Fruit fly (Drosophila melanogaster) whole organism, pupa: Measurements from ENCODE around the gene CG9147.

Experiments used
- CG10348 ChIP-seq: fragments of 200-800 bp; sonication (Bioruptor generic); IDR thresholded peaks from 2 replicates; pipeline ENCODE4 v1.3.6; 2022; ENCODE audit warnings: missing biosample characterization, missing genetic modification characterization
- CG12605 ChIP-seq: fragments of 200-800 bp; sonication (Bioruptor generic); IDR thresholded peaks from 2 replicates; pipeline ENCODE4 v1.3.6; 2022; ENCODE audit warnings: missing biosample characterization, missing genetic modification characterization
- CG13204 ChIP-seq: fragments of 200-800 bp; sonication (Bioruptor generic); optimal IDR thresholded peaks from 2 replicates; lab custom pipeline; 2018; ENCODE audit warnings: missing biosample characterization, mild to moderate bottlenecking, missing genetic modification characterization, moderate library complexity
- CG14655 ChIP-seq: fragments of 200-800 bp; sonication (Bioruptor generic); optimal IDR thresholded peaks from 3 replicates; lab custom pipeline; 2017; ENCODE audit warnings: mild to moderate bottlenecking, missing biosample characterization, missing genetic modification reagents, missing genetic modification characterization
- CG15710 ChIP-seq: fragments of 200-800 bp; sonication (Bioruptor generic); optimal IDR thresholded peaks from 2 replicates; lab custom pipeline; 2018; ENCODE audit warnings: missing biosample characterization, mild to moderate bottlenecking, missing genetic modification characterization, moderate library complexity
- CG17806 ChIP-seq: fragments of 200-800 bp; sonication (Bioruptor generic); optimal IDR thresholded peaks from 2 replicates; lab custom pipeline; 2018; ENCODE audit warnings: missing biosample characterization, mild to moderate bottlenecking, missing genetic modification characterization, moderate library complexity
- CG32121 ChIP-seq: fragments of 200-800 bp; sonication (Bioruptor generic); IDR thresholded peaks from 2 replicates; pipeline ENCODE4 v1.3.6; 2022; ENCODE audit warnings: missing biosample characterization, missing genetic modification characterization
- CG34367 ChIP-seq: fragments of 200-800 bp; sonication (Bioruptor generic); optimal IDR thresholded peaks from 2 replicates; lab custom pipeline; 2018; ENCODE audit warnings: missing biosample characterization, mild to moderate bottlenecking, missing genetic modification characterization
- CG4496 ChIP-seq: fragments of 200-800 bp; sonication (Bioruptor generic); IDR thresholded peaks from 3 replicates; pipeline ENCODE4 v1.3.6; 2022; ENCODE audit warnings: missing biosample characterization, missing genetic modification characterization
- CG8159 ChIP-seq: fragments of 200-800 bp; sonication (Bioruptor generic); optimal IDR thresholded peaks from 3 replicates; lab custom pipeline; 2018; ENCODE audit warnings: missing biosample characterization, mild to moderate bottlenecking, missing genetic modification characterization, moderate library complexity
- CG8301 ChIP-seq: fragments of 200-800 bp; sonication (Bioruptor generic); optimal IDR thresholded peaks from 2 replicates; lab custom pipeline; 2018; ENCODE audit warnings: missing biosample characterization, mild to moderate bottlenecking, missing genetic modification characterization
- CG9948 ChIP-seq: fragments of 200-800 bp; sonication (Bioruptor generic); optimal IDR thresholded peaks from 2 replicates; lab custom pipeline; 2018; ENCODE audit warnings: missing biosample characterization, mild to moderate bottlenecking, missing genetic modification characterization, moderate library complexity
- D1 ChIP-seq: fragments of 200-800 bp; sonication (Bioruptor generic); optimal IDR thresholded peaks from 2 replicates; lab custom pipeline; 2018; ENCODE audit warnings: missing biosample characterization, mild to moderate bottlenecking, missing genetic modification characterization, moderate library complexity
- EcR ChIP-seq: fragments of 200-800 bp; sonication (Bioruptor generic); optimal IDR thresholded peaks from 3 replicates; lab custom pipeline; 2019; ENCODE audit warnings: missing biosample characterization, missing genetic modification characterization, mild to moderate bottlenecking, moderate library complexity, missing genetic modification reagents
- Ets98B ChIP-seq: fragments of 200-800 bp; sonication (Bioruptor generic); IDR thresholded peaks from 2 replicates; pipeline ENCODE4 v1.3.6; 2022; ENCODE audit warnings: missing biosample characterization, missing genetic modification characterization
- Pif1A ChIP-seq: fragments of 200-800 bp; sonication (Bioruptor generic); optimal IDR thresholded peaks from 3 replicates; lab custom pipeline; 2016; ENCODE audit warnings: missing biosample characterization, missing genetic modification characterization
- Pif1B ChIP-seq: fragments of 200-800 bp; sonication (Bioruptor generic); optimal IDR thresholded peaks from 3 replicates; lab custom pipeline; 2016; ENCODE audit warnings: missing biosample characterization, missing genetic modification characterization
- Snoo ChIP-seq: fragments of 200-800 bp; sonication (Bioruptor generic); optimal IDR thresholded peaks from 3 replicates; lab custom pipeline; 2017; ENCODE audit warnings: missing biosample characterization, mild to moderate bottlenecking, missing genetic modification characterization, inconsistent platforms
- fd96Ca ChIP-seq: fragments of 200-800 bp; sonication (Bioruptor generic); IDR thresholded peaks from 3 replicates; pipeline ENCODE4 v1.3.6; 2022; ENCODE audit warnings: missing biosample characterization, missing genetic modification characterization
- gl ChIP-seq: fragments of 200-800 bp; sonication (Bioruptor generic); optimal IDR thresholded peaks from 2 replicates; lab custom pipeline; 2018; ENCODE audit warnings: missing biosample characterization, mild to moderate bottlenecking, missing genetic modification characterization
- rn ChIP-seq: fragments of 200-800 bp; sonication (Bioruptor generic); IDR thresholded peaks from 2 replicates; pipeline ENCODE4 v1.3.6; 2022; ENCODE audit warnings: missing biosample characterization, missing genetic modification characterization

Gene CG9147

dm6 chr2L:6065823-6066222 lies at the start of gene CG9147, which contains the start of gene Fbw5:
Gene CG9147, plus strand, starts transcription at chr2L:6065997.
Gene Fbw5, minus strand, starts transcription at chr2L:6065953.
- TF ChIP-seq CG10348 (GFP tag; lab: Robert Waterston, UW) (peak; percentile 98), CG9948 (peak; percentile 99), CG14655 (GFP tag; lab: Kevin White, UChicago) (peak; percentile 100), CG12605 (GFP tag; lab: Robert Waterston, UW) (peak; percentile 100), CG34367 (tag; lab: Kevin White, UChicago) (peak; percentile 100), Snoo (tag; lab: Kevin White, UChicago) (peak; percentile 100), Ets98B (GFP tag; lab: Robert Waterston, UW) (peak; percentile 99), fd96Ca (peak; percentile 98), D1 (tag; lab: Kevin White, UChicago) (no peak), CG32121 (GFP tag; lab: Robert Waterston, UW) (peak; percentile 99), Pif1B (GFP tag; lab: Kevin White, UChicago) (peak; percentile 100), gl (tag; lab: Kevin White, UChicago) (peak; percentile 98), EcR (peak; percentile 79), CG13204 (GFP tag; lab: Kevin White, UChicago) (peak; percentile 97), CG17806 (tag; lab: Kevin White, UChicago) (peak; percentile 99), CG4496 (peak; percentile 100), rn (GFP tag; lab: Robert Waterston, UW) (peak; percentile 98), Pif1A (peak; percentile 100), CG8301 (peak; percentile 99), CG8159 (tag; lab: Kevin White, UChicago) (peak; percentile 99), CG15710 (tag; lab: Kevin White, UChicago) (peak; percentile 100)

dm6 chr2L:6019352-6020131 lies 46.3 kb upstream of the CG9147 start, which contains the start of gene H2.0:
Gene H2.0, minus strand, starts transcription at chr2L:6019402.
- TF ChIP-seq CG13204 (GFP tag; lab: Kevin White, UChicago) (peak; percentile 10), CG17806 (tag; lab: Kevin White, UChicago) (no peak), CG34367 (tag; lab: Kevin White, UChicago) (no peak), D1 (tag; lab: Kevin White, UChicago) (no peak), EcR (no peak), fd96Ca (0 out of 3 replicates have a peak, but pooled peaks have one; percentile 17), CG32121 (GFP tag; lab: Robert Waterston, UW) (no peak), CG8159 (tag; lab: Kevin White, UChicago) (peak; percentile 73), CG10348 (GFP tag; lab: Robert Waterston, UW) (no peak), CG4496 (no peak; the same call in 2 of the 3 replicates), CG14655 (GFP tag; lab: Kevin White, UChicago) (peak; percentile 79), rn (GFP tag; lab: Robert Waterston, UW) (0 out of 2 replicates have a peak, but pooled peaks have one; percentile 17), Pif1A (peak; percentile 55), gl (tag; lab: Kevin White, UChicago) (peak; percentile 42), Ets98B (GFP tag; lab: Robert Waterston, UW) (peak; percentile 21; the same call in 1 of the 2 replicates), Pif1B (GFP tag; lab: Kevin White, UChicago) (peak; percentile 75), CG15710 (tag; lab: Kevin White, UChicago) (peak; percentile 75), CG9948 (peak; percentile 62), CG8301 (peak; percentile 79)

- no peak for TF ChIP-seq CG15710 (tag; lab: Kevin White, UChicago)
- no peak for TF ChIP-seq D1 (tag; lab: Kevin White, UChicago)
- TF ChIP-seq CG13204 (GFP tag; lab: Kevin White, UChicago): no peak
Measured at dm6 chr2L:6020535-6020934, 45.3 kb upstream of the CG9147 start, which contains the start of gene CG13996. Gene CG13996, plus strand, starts transcription at chr2L:6020835.

- TF ChIP-seq gl (tag; lab: Kevin White, UChicago): peak; percentile 32
- TF ChIP-seq EcR: no peak
- peak; percentile 59 for TF ChIP-seq Snoo (tag; lab: Kevin White, UChicago)
- TF ChIP-seq CG8159 (tag; lab: Kevin White, UChicago): peak; percentile 83
- peak; percentile 16 for TF ChIP-seq D1 (tag; lab: Kevin White, UChicago)
- TF ChIP-seq CG10348 (GFP tag; lab: Robert Waterston, UW): no peak
- no peak for TF ChIP-seq CG32121 (GFP tag; lab: Robert Waterston, UW)
- TF ChIP-seq fd96Ca: peak; percentile 51; the same call in 2 of the 3 replicates
- TF ChIP-seq CG9948: peak; percentile 66
- TF ChIP-seq Ets98B (GFP tag; lab: Robert Waterston, UW): no peak
- TF ChIP-seq Pif1A: peak; percentile 65
- TF ChIP-seq CG4496: 0 out of 3 replicates have a peak, but pooled peaks have one; percentile 20
- peak; percentile 3 for TF ChIP-seq CG13204 (GFP tag; lab: Kevin White, UChicago)
- TF ChIP-seq CG14655 (GFP tag; lab: Kevin White, UChicago): peak; percentile 77
- peak; percentile 57 for TF ChIP-seq CG15710 (tag; lab: Kevin White, UChicago)
- TF ChIP-seq Pif1B (GFP tag; lab: Kevin White, UChicago): peak; percentile 74
- no peak for TF ChIP-seq CG12605 (GFP tag; lab: Robert Waterston, UW)
- TF ChIP-seq CG17806 (tag; lab: Kevin White, UChicago): peak; percentile 76
- peak; percentile 40 for TF ChIP-seq CG34367 (tag; lab: Kevin White, UChicago)
- TF ChIP-seq rn (GFP tag; lab: Robert Waterston, UW): no peak
- TF ChIP-seq CG8301: peak; percentile 53
Measured at dm6 chr2L:6022793-6023192, 43.0 kb upstream of the CG9147 start.
